Worm (Caenorhabditis elegans): Measurements from ENCODE around the gene C56C10.7.

DNA sequence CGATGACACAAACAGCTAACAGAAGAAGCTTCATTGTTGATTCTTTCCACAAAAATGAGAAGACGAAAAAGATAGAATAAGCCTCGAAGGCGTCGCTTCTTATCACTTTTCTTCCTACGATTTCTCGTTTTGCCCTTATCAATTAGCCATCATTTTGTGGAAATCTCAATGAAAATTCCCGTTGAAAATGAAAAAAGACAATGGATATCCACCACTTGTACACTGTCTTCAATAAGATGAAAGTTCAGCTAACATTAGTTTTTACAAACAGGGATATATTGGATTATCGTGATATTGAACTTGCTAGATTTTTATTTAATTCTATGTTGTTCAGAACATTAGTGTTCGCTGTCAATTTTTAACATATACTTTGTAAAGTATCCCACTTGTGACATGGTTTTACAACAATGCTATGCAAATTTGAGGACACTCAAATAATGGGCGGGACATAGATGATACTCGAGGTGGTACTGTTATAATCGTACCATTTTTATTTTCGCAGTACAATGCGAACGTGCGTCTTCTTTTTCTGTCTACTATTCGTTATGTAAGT is 20.7 kb downstream of the C56C10.7 start, which contains the start of the genes F18C5.5 and F18C5.9:
- TF ChIP-seq ZK546.5 (tag; optimal IDR thresholded peaks at IDR 0.05) (no peak), elt-3 (tag; optimal IDR thresholded peaks at IDR 0.05) (no peak), nhr-6 (tag; optimal IDR thresholded peaks at IDR 0.05) (no peak), lsy-2 (tag; optimal IDR thresholded peaks at IDR 0.05) (no peak), snpc-4 (tag; optimal IDR thresholded peaks at IDR 0.05) (no peak), dmd-4 (tag; optimal IDR thresholded peaks at IDR 0.05) (no peak), nhr-21 (tag; optimal IDR thresholded peaks at IDR 0.05) (no peak), zag-1 (tag; optimal IDR thresholded peaks at IDR 0.05) (no peak), ztf-11 (tag; optimal IDR thresholded peaks at IDR 0.05) (no peak), sem-4 (tag; optimal IDR thresholded peaks at IDR 0.05) (no peak), elt-1 (tag; optimal IDR thresholded peaks at IDR 0.05) (no peak), mdl-1 (tag; optimal IDR thresholded peaks at IDR 0.05) (no peak), skn-1 (tag; optimal IDR thresholded peaks at IDR 0.05) (no peak)
